Worm (Caenorhabditis elegans): ENCODE results near the gene C39E9.8.

ce11 chrIV:13070142-13070541 is 9.1 kb upstream of the C39E9.8 start, which contains the start of gene scl-7:
- TF ChIP-seq ZK546.5 (tag; optimal IDR thresholded peaks at IDR 0.05), result no peak
- no peak for TF ChIP-seq pqm-1 (tag; optimal IDR thresholded peaks at IDR 0.05)
- no peak for TF ChIP-seq ztf-11 (tag; optimal IDR thresholded peaks at IDR 0.05)
- no peak for TF ChIP-seq nhr-237 (tag; optimal IDR thresholded peaks at IDR 0.05)
- TF ChIP-seq snpc-4 (tag; optimal IDR thresholded peaks at IDR 0.05), result no peak
- no peak for TF ChIP-seq mdl-1 (tag; optimal IDR thresholded peaks at IDR 0.05)
- no peak for TF ChIP-seq tbx-2 (tag; optimal IDR thresholded peaks at IDR 0.05)
